Worm (Caenorhabditis elegans) whole organism, early embryonic: ENCODE results near the gene aps-2.

ENCODE experiments used
- aly-1 ChIP-seq: sonication (generic microtip); optimal IDR thresholded peaks from 2 replicates; lab custom pipeline; 2016; ENCODE audit warnings: missing genetic modification characterization, missing compliant biosample characterization
- flt-1 ChIP-seq: fragments of 200-800 bp; sonication (Bioruptor generic); IDR thresholded peaks from 2 replicates; pipeline ENCODE4 v1.3.6; 2022; ENCODE audit warnings: missing genetic modification characterization, missing compliant biosample characterization

The aps-2 gene

ce11 chrX:4508209-4508608 is 50.1 kb downstream of the aps-2 start, which contains the start of gene rhi-1:
Gene rhi-1 (plus strand): TSS chrX:4508509.
- no peak for TF ChIP-seq aly-1 (tag; lab: Kevin White, UChicago)
- no peak for TF ChIP-seq flt-1
